Fruit fly (Drosophila melanogaster): ENCODE data around the gene CG2211.

CG2211 gene

DNA sequence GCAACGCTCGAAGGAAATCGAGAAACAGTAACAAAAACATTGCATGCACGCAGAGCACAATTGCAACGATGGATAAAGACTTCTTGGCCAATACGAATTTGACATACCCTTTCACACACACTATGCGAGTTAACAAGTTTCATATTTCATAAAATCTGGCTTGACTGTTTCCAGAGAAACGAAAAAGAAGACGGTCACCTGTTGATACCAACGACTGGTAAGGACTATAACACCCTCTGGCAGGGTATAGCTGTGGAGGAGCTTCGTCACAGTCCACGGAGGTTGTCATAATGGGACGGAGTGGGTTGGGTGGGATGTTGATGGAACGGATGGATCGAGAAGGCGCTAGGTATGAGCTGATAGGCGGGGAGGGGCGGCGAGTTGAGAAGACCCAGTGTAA, 13.1 kb upstream of the CG2211 start (continued):
- TF ChIP-seq CG10669 (GFP tag; optimal IDR thresholded peaks at IDR 0.05) = peak; percentile 68
- TF ChIP-seq ss (GFP tag; optimal IDR thresholded peaks at IDR 0.05) = peak; percentile 83 to 84
- TF ChIP-seq fkh (GFP tag; optimal IDR thresholded peaks at IDR 0.05) = no peak
- TF ChIP-seq CG9139 (GFP tag; optimal IDR thresholded peaks at IDR 0.05) = no peak
- TF ChIP-seq Hr39 (GFP tag; optimal IDR thresholded peaks at IDR 0.05) = peak; percentile 83
- TF ChIP-seq CG16779 (tag; optimal IDR thresholded peaks at IDR 0.05) = no peak
- peak; percentile 78 for TF ChIP-seq lz (GFP tag; optimal IDR thresholded peaks at IDR 0.05)
- peak; percentile 92 for TF ChIP-seq Eip78C (GFP tag)
- TF ChIP-seq CG6163 (GFP tag; IDR thresholded peaks at IDR 0.05) = peak; percentile 92
- TF ChIP-seq CG31627 (GFP tag; optimal IDR thresholded peaks at IDR 0.05) = peak; percentile 82
- peak; percentile 80 for TF ChIP-seq CG1621 (tag; optimal IDR thresholded peaks at IDR 0.05)
- peak; percentile 74 for TF ChIP-seq CG3032 (tag; optimal IDR thresholded peaks at IDR 0.05)
- TF ChIP-seq CG6276 (GFP tag; optimal IDR thresholded peaks at IDR 0.05) = no peak
- peak; percentile 81 for TF ChIP-seq Eip75B (GFP tag; optimal IDR thresholded peaks at IDR 0.05)
- no peak for TF ChIP-seq fd85E (GFP tag; optimal IDR thresholded peaks at IDR 0.05)
- peak; percentile 89 for TF ChIP-seq Hr4 (GFP tag; optimal IDR thresholded peaks at IDR 0.05)
- peak; percentile 66 for TF ChIP-seq CG11902 (GFP tag; optimal IDR thresholded peaks at IDR 0.05)
- TF ChIP-seq CG15336 (GFP tag; IDR thresholded peaks at IDR 0.05) = peak; percentile 87
- TF ChIP-seq Ets96B (tag; optimal IDR thresholded peaks at IDR 0.05) = peak; percentile 72
- no peak for TF ChIP-seq Smox (GFP tag; optimal IDR thresholded peaks at IDR 0.05)
- TF ChIP-seq Sox14 (GFP tag; optimal IDR thresholded peaks at IDR 0.05) = peak; percentile 84
- TF ChIP-seq CG7368 (GFP tag; optimal IDR thresholded peaks at IDR 0.05) = peak; percentile 58
- TF ChIP-seq CG8119 (GFP tag; IDR thresholded peaks at IDR 0.05) = peak; percentile 81
- TF ChIP-seq Lpt (GFP tag; optimal IDR thresholded peaks at IDR 0.05) = peak; percentile 73
- peak; percentile 70 for TF ChIP-seq CG34406 (GFP tag; optimal IDR thresholded peaks at IDR 0.05)
- peak; percentile 78 for TF ChIP-seq topi (GFP tag; optimal IDR thresholded peaks at IDR 0.05)
- TF ChIP-seq CG11762 (GFP tag; optimal IDR thresholded peaks at IDR 0.05; ENCODE audit: insufficient read depth) = peak; percentile 54
- peak; percentile 80 for TF ChIP-seq Met (GFP tag; optimal IDR thresholded peaks at IDR 0.05)
- peak; percentile 86 for TF ChIP-seq svp (GFP tag)
- TF ChIP-seq CG10631 (GFP tag; optimal IDR thresholded peaks at IDR 0.05) = peak; percentile 71
- peak in 1 of 2 experiments; percentile 74 for TF ChIP-seq salr (GFP tag; optimal IDR thresholded peaks at IDR 0.05)
- peak; percentile 85 for TF ChIP-seq pdm3 (GFP tag; optimal IDR thresholded peaks at IDR 0.05)
- TF ChIP-seq net (GFP tag; optimal IDR thresholded peaks at IDR 0.05) = no peak
- peak; percentile 73 for TF ChIP-seq Gug (GFP tag; IDR thresholded peaks at IDR 0.05)
- peak; percentile 82 for TF ChIP-seq acj6 (GFP tag; optimal IDR thresholded peaks at IDR 0.05)
- TF ChIP-seq Sox102F (GFP tag; optimal IDR thresholded peaks at IDR 0.05) = no peak
- peak; percentile 79 for TF ChIP-seq CG3919 (GFP tag; optimal IDR thresholded peaks at IDR 0.05)

DNA sequence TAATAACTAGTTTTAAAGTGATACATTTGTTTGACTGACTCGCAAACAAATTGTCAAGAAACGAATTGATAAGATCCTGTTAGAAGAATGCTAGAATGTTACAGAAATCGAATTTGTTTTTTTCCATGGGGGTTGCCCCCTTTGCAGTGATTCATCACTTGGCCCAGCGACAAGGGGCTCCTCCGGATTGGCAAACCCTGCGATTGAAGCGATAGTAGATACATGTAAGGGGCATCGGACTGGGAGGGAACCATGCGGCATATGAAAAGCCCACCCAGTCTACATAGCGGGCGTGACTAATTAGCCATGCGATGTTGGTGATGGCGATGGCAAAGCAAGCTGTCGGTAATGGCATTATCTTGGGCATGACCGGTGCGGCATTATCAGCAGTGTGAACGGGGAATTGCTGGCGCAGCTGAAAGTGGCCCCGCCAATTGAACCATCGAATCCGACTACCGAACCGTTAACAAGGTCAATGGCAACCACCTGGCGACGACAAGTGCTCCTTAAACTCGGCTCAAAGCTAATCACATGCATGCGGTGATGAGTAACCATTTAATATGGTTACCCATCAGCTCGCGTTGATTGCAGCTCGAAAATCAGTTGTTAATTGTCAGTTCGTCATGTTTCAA, 11.9 kb upstream of the CG2211 start:
- TF ChIP-seq svp (GFP tag) (peak; percentile 90), Eip78C (GFP tag) (peak; percentile 55), Gug (GFP tag; IDR thresholded peaks at IDR 0.05) (no peak)

DNA sequence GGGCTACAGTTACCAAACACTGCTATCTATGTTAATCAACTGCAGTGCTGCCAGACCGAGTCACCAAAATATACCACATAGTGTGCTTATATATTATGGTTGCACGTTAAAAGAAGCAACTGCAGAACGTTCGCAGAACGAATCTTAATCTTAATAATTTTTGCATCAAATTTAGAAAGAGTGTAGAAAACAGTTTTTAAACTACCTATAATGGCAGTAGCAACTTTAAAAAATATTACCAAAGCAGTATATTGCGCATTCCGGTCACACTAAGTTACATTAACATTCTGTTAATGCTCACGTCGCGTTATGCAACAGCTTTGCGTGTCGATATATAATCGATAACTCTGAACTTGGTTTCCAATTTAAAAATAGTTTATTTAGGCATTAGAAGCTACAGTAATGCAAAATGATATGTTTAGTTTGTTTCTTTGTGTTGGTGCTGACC, 7.0 kb upstream of the CG2211 start, which contains the start of gene indra:
TSS of gene indra (minus strand) at position 271 of the 448 bp plus-strand sequence.
- TF ChIP-seq CG10669 (GFP tag; optimal IDR thresholded peaks at IDR 0.05) = no peak
- peak; percentile 46 for TF ChIP-seq CG6792 (GFP tag; optimal IDR thresholded peaks at IDR 0.05)
- no peak for TF ChIP-seq Ets21C (GFP tag; optimal IDR thresholded peaks at IDR 0.05)
- TF ChIP-seq CG10631 (GFP tag; optimal IDR thresholded peaks at IDR 0.05) = no peak
- peak; percentile 48; the same call in 1 of the 3 replicates for TF ChIP-seq CG6163 (GFP tag; IDR thresholded peaks at IDR 0.05)
- TF ChIP-seq CG11762 (GFP tag; optimal IDR thresholded peaks at IDR 0.05; ENCODE audit: insufficient read depth) = peak; percentile 7
- no peak for TF ChIP-seq CG1621 (tag; optimal IDR thresholded peaks at IDR 0.05)
- TF ChIP-seq esn (GFP tag; optimal IDR thresholded peaks at IDR 0.05) = peak; percentile 76
- no peak for TF ChIP-seq achi (GFP tag; optimal IDR thresholded peaks at IDR 0.05)
- peak; percentile 66 for TF ChIP-seq Sox14 (GFP tag; optimal IDR thresholded peaks at IDR 0.05)
- TF ChIP-seq CG8632 (GFP tag; optimal IDR thresholded peaks at IDR 0.05) = no peak
- TF ChIP-seq CG4318 (GFP tag; optimal IDR thresholded peaks at IDR 0.05) = no peak
- TF ChIP-seq fd85E (GFP tag; optimal IDR thresholded peaks at IDR 0.05) = no peak
- peak; percentile 71 for TF ChIP-seq Eip78C (GFP tag)
- TF ChIP-seq Blimp-1 (GFP tag; optimal IDR thresholded peaks at IDR 0.05) = no peak
- no peak for TF ChIP-seq Hr38 (GFP tag; optimal IDR thresholded peaks at IDR 0.05)
- TF ChIP-seq CG16779 (tag; optimal IDR thresholded peaks at IDR 0.05) = no peak
- TF ChIP-seq CG6854 (GFP tag; optimal IDR thresholded peaks at IDR 0.05) = no peak
- TF ChIP-seq topi (GFP tag; optimal IDR thresholded peaks at IDR 0.05) = no peak
- TF ChIP-seq fkh (GFP tag; optimal IDR thresholded peaks at IDR 0.05) = peak; percentile 43
- TF ChIP-seq CG6276 (GFP tag; optimal IDR thresholded peaks at IDR 0.05) = no peak
- no peak for TF ChIP-seq pdm3 (GFP tag; optimal IDR thresholded peaks at IDR 0.05)
- no peak for TF ChIP-seq CG8319 (GFP tag; optimal IDR thresholded peaks at IDR 0.05)
- no peak for TF ChIP-seq CG32006 (GFP tag; optimal IDR thresholded peaks at IDR 0.05)

Data from whole organism, prepupa.